Fruit fly (Drosophila melanogaster): ENCODE results near the gene CG13055.

DNA sequence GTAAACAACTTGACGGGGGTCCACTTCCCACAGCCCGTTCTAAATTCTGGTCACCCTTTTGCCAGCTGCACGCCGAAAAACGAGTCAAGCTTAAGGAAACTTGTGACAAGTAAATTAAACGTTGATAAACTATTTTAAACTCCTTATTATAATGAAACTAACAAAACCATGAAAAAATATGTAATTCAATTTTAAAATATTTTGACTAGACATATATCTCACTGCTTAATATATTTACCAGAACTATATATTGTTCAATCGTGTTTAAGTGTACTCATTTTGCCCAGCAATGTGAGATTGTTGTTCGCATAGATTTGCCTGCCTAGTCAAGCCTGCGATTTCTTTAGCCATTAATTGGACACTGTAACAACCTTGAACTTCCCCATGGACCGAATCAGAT, 7.4 kb upstream of the CG13055 start, which contains the start of gene CG13053:
- TF ChIP-seq Lpt (GFP tag; optimal IDR thresholded peaks at IDR 0.05): no peak
- TF ChIP-seq Sox102F (GFP tag; optimal IDR thresholded peaks at IDR 0.05): no peak
- TF ChIP-seq Hr39 (GFP tag; optimal IDR thresholded peaks at IDR 0.05): no peak
- TF ChIP-seq CG8319 (GFP tag; optimal IDR thresholded peaks at IDR 0.05): no peak
- TF ChIP-seq Hr38 (GFP tag; optimal IDR thresholded peaks at IDR 0.05): no peak
- TF ChIP-seq CG34406 (GFP tag; optimal IDR thresholded peaks at IDR 0.05): no peak
- TF ChIP-seq Eip93F (GFP tag; optimal IDR thresholded peaks at IDR 0.05): no peak
- TF ChIP-seq fd85E (GFP tag; optimal IDR thresholded peaks at IDR 0.05): no peak
- peak; percentile 8 for TF ChIP-seq OdsH (GFP tag; optimal IDR thresholded peaks at IDR 0.05)
- peak; percentile 50 to 73 for TF ChIP-seq ss (GFP tag; optimal IDR thresholded peaks at IDR 0.05)
- TF ChIP-seq fd59A (GFP tag; optimal IDR thresholded peaks at IDR 0.05): peak; percentile 62

All from whole organism, prepupa.